Fruit fly (Drosophila melanogaster): ENCODE data around the gene CG33093.

dm6 chr3R:22492767-22493166 lies 39.0 kb downstream of the CG33093 start, which contains the start of gene tHMG2:
- TF ChIP-seq psq (optimal IDR thresholded peaks at IDR 0.05) = no peak
- TF ChIP-seq insv (optimal IDR thresholded peaks at IDR 0.05) = no peak
- no peak for TF ChIP-seq Myc (optimal IDR thresholded peaks at IDR 0.05)
- no peak for TF ChIP-seq Sin3A (optimal IDR thresholded peaks at IDR 0.05)
- TF ChIP-seq h (optimal IDR thresholded peaks at IDR 0.05) = no peak
- TF ChIP-seq ttk (optimal IDR thresholded peaks at IDR 0.05) = no peak
